Worm (Caenorhabditis elegans): ENCODE results near the gene F38B2.6.

- TF ChIP-seq zag-1 (tag; optimal IDR thresholded peaks at IDR 0.05) (no peak), dmd-4 (tag; optimal IDR thresholded peaks at IDR 0.05) (no peak), crh-2 (tag; optimal IDR thresholded peaks at IDR 0.05) (no peak), snpc-4 (tag; optimal IDR thresholded peaks at IDR 0.05) (no peak)
Observed at ce11 chrX:11305773-11306172, 24.7 kb upstream of the F38B2.6 start, which contains the start of gene F08G12.1.

Measured in whole organism, L2 larva.